Fruit fly (Drosophila melanogaster) whole organism, embryonic: Measurements from ENCODE around the gene CG5262.

Source experiments
- B-H1 ChIP-seq: fragments of 200-800 bp; sonication (Bioruptor generic); IDR thresholded peaks from 3 replicates; pipeline ENCODE4 v1.3.6; 2022; ENCODE audit warnings: missing biosample characterization, missing genetic modification characterization
- CG10147 ChIP-seq: fragments of 200-800 bp; sonication (Bioruptor generic); optimal IDR thresholded peaks from 2 replicates; lab custom pipeline; 2019; ENCODE audit warnings: missing biosample characterization, mild to moderate bottlenecking, missing genetic modification characterization, moderate library complexity
- CG1024 ChIP-seq: fragments of 200-800 bp; sonication (Bioruptor generic); IDR thresholded peaks from 2 replicates; pipeline ENCODE4 v1.3.6; 2022; ENCODE audit warnings: missing biosample characterization, missing genetic modification characterization
- CG10543 ChIP-seq: fragments of 200-800 bp; sonication (Bioruptor generic); optimal IDR thresholded peaks from 3 replicates; lab custom pipeline; 2017; ENCODE audit warnings: missing biosample characterization, mild to moderate bottlenecking, missing genetic modification characterization, moderate library complexity
- CG11695 ChIP-seq: fragments of 200-800 bp; sonication (Bioruptor generic); IDR thresholded peaks from 3 replicates; pipeline ENCODE4 v1.3.6; 2022; ENCODE audit warnings: missing biosample characterization, missing genetic modification characterization
- CG12104 ChIP-seq: fragments of 200-800 bp; sonication (Bioruptor generic); optimal IDR thresholded peaks from 3 replicates; lab custom pipeline; 2016; ENCODE audit warnings: missing biosample characterization, missing genetic modification characterization
- CG12155 ChIP-seq: fragments of 200-800 bp; sonication (Bioruptor generic); optimal IDR thresholded peaks from 3 replicates; lab custom pipeline; 2016; ENCODE audit warnings: missing biosample characterization, missing genetic modification characterization
- CG12236 ChIP-seq: fragments of 200-800 bp; sonication (Bioruptor generic); optimal IDR thresholded peaks from 2 replicates; lab custom pipeline; 2016; ENCODE audit warnings: missing biosample characterization, missing genetic modification characterization
- CG13123 ChIP-seq: fragments of 200-800 bp; sonication (Bioruptor generic); optimal IDR thresholded peaks from 2 replicates; lab custom pipeline; 2016; ENCODE audit warnings: missing biosample characterization, missing genetic modification characterization
- CG13287 ChIP-seq: fragments of 200-800 bp; sonication (Bioruptor generic); IDR thresholded peaks from 2 replicates; pipeline ENCODE4 v1.3.6; 2022; ENCODE audit warnings: missing biosample characterization, missing genetic modification characterization; ENCODE audit not compliant: partially characterized antibody
- CG1603 ChIP-seq: fragments of 200-800 bp; sonication (Bioruptor generic); optimal IDR thresholded peaks from 2 replicates; lab custom pipeline; 2019; ENCODE audit warnings: missing biosample characterization, mild to moderate bottlenecking, missing genetic modification characterization, moderate library complexity
- CG16779 ChIP-seq: fragments of 200-800 bp; sonication (Bioruptor generic); IDR thresholded peaks from 2 replicates; pipeline ENCODE4 v1.3.6; 2022; ENCODE audit warnings: missing biosample characterization, missing genetic modification characterization
- CG17359 ChIP-seq: fragments of 200-800 bp; sonication (Bioruptor generic); optimal IDR thresholded peaks from 3 replicates; lab custom pipeline; 2018; ENCODE audit warnings: missing biosample characterization, mild to moderate bottlenecking, missing genetic modification characterization, moderate library complexity
- CG17829 ChIP-seq: fragments of 200-800 bp; optimal IDR thresholded peaks from 2 replicates; lab custom pipeline; 2019; ENCODE audit warnings: missing biosample characterization, mild to moderate bottlenecking, missing genetic modification characterization, moderate library complexity
- CG31365 ChIP-seq: fragments of 200-800 bp; sonication (Bioruptor generic); optimal IDR thresholded peaks from 2 replicates; lab custom pipeline; 2018; ENCODE audit warnings: missing biosample characterization, mild to moderate bottlenecking, missing genetic modification characterization
- CG3407 ChIP-seq: fragments of 200-800 bp; sonication (Bioruptor generic); optimal IDR thresholded peaks from 2 replicates; lab custom pipeline; 2018; ENCODE audit warnings: missing biosample characterization, mild to moderate bottlenecking, missing genetic modification characterization
- CG34422 ChIP-seq: fragments of 200-800 bp; sonication (Bioruptor generic); IDR thresholded peaks from 3 replicates; pipeline ENCODE4 v1.3.6; 2022; ENCODE audit warnings: missing biosample characterization, missing genetic modification characterization
- CG7839 ChIP-seq: fragments of 200-800 bp; sonication (Bioruptor generic); optimal IDR thresholded peaks from 3 replicates; lab custom pipeline; 2018; ENCODE audit warnings: missing biosample characterization, mild to moderate bottlenecking, missing genetic modification characterization, moderate library complexity
- CG8089 ChIP-seq: fragments of 200-800 bp; sonication (Bioruptor generic); optimal IDR thresholded peaks from 3 replicates; lab custom pipeline; 2016; ENCODE audit warnings: missing biosample characterization, missing genetic modification characterization
- CG8281 ChIP-seq: fragments of 200-800 bp; sonication (Bioruptor generic); optimal IDR thresholded peaks from 2 replicates; lab custom pipeline; 2018; ENCODE audit warnings: missing biosample characterization, mild to moderate bottlenecking, missing genetic modification characterization, moderate library complexity
- CG8924 ChIP-seq: fragments of 200-800 bp; optimal IDR thresholded peaks from 3 replicates; lab custom pipeline; 2019; ENCODE audit warnings: missing biosample characterization, mild to moderate bottlenecking, missing genetic modification characterization, moderate library complexity
- Dad ChIP-seq: fragments of 200-800 bp; sonication (Bioruptor generic); optimal IDR thresholded peaks from 3 replicates; lab custom pipeline; 2016; ENCODE audit warnings: missing biosample characterization, missing genetic modification characterization
- Drgx ChIP-seq: fragments of 200-800 bp; sonication (Bioruptor generic); IDR thresholded peaks from 2 replicates; pipeline ENCODE4 v1.3.6; 2022; ENCODE audit warnings: missing biosample characterization, missing genetic modification characterization
- E2f1 ChIP-seq: fragments of 200-800 bp; sonication (Bioruptor generic); IDR thresholded peaks from 2 replicates; pipeline ENCODE4 v1.3.6; 2022; ENCODE audit warnings: missing biosample characterization, missing genetic modification characterization
- Elba2 ChIP-seq: fragments of 200-800 bp; sonication (Bioruptor generic); optimal IDR thresholded peaks from 3 replicates; lab custom pipeline; 2016; ENCODE audit warnings: missing biosample characterization, missing genetic modification characterization
- Fer1 ChIP-seq: fragments of 200-800 bp; sonication (Bioruptor generic); optimal IDR thresholded peaks from 2 replicates; lab custom pipeline; 2017; ENCODE audit warnings: missing biosample characterization, mild to moderate bottlenecking, missing genetic modification characterization
- Hr39 ChIP-seq: fragments of >200 bp; optimal IDR thresholded peaks from 2 replicates; lab custom pipeline; 2017
- Lim3 ChIP-seq: fragments of 200-800 bp; sonication (Bioruptor generic); IDR thresholded peaks from 2 replicates; pipeline ENCODE4 v1.3.6; 2022; ENCODE audit warnings: missing biosample characterization, missing genetic modification characterization
- Ptx1 ChIP-seq: fragments of 200-800 bp; sonication (Bioruptor generic); IDR thresholded peaks from 2 replicates; pipeline ENCODE4 v1.3.6; 2022; ENCODE audit warnings: missing biosample characterization, missing genetic modification characterization
- Ravus ChIP-seq: fragments of 200-800 bp; sonication (Bioruptor generic); IDR thresholded peaks from 2 replicates; pipeline ENCODE4 v1.3.6; 2022; ENCODE audit warnings: missing biosample characterization, missing genetic modification characterization
- TFAM ChIP-seq: fragments of 200-800 bp; sonication (Bioruptor generic); optimal IDR thresholded peaks from 2 replicates; lab custom pipeline; 2017; ENCODE audit warnings: missing biosample characterization, missing genetic modification characterization, inconsistent platforms
- Taf1 ChIP-seq: fragments of 200-800 bp; sonication (Bioruptor generic); IDR thresholded peaks from 2 replicates; pipeline ENCODE4 v1.3.6; 2022; ENCODE audit warnings: missing biosample characterization, missing genetic modification characterization
- amos ChIP-seq: fragments of 200-800 bp; sonication (Bioruptor generic); IDR thresholded peaks from 2 replicates; pipeline ENCODE4 v1.3.6; 2022; ENCODE audit warnings: missing biosample characterization, missing genetic modification characterization; ENCODE audit not compliant: partially characterized antibody
- ato ChIP-seq: fragments of 200-800 bp; sonication (Bioruptor generic); IDR thresholded peaks from 2 replicates; pipeline ENCODE4 v1.3.6; 2022; ENCODE audit warnings: missing biosample characterization, missing genetic modification characterization; ENCODE audit not compliant: partially characterized antibody
- az2 ChIP-seq: fragments of 200-800 bp; sonication (Bioruptor generic); optimal IDR thresholded peaks from 3 replicates; lab custom pipeline; 2016; ENCODE audit warnings: missing biosample characterization, missing genetic modification characterization
- br ChIP-seq: fragments of >200 bp; optimal IDR thresholded peaks from 2 replicates; lab custom pipeline; 2017
- btn ChIP-seq: fragments of 200-800 bp; sonication (Bioruptor generic); optimal IDR thresholded peaks from 2 replicates; lab custom pipeline; 2016; ENCODE audit warnings: missing biosample characterization, missing genetic modification characterization
- cg ChIP-seq: fragments of 200-800 bp; sonication (Bioruptor generic); optimal IDR thresholded peaks from 3 replicates; lab custom pipeline; 2019; ENCODE audit warnings: missing biosample characterization, mild to moderate bottlenecking, missing genetic modification characterization, moderate library complexity
- chn ChIP-seq: fragments of 200-800 bp; sonication (Bioruptor generic); optimal IDR thresholded peaks from 2 replicates; lab custom pipeline; 2016; ENCODE audit warnings: missing biosample characterization, missing genetic modification characterization
- gt ChIP-seq: fragments of 200-800 bp; sonication (Bioruptor generic); IDR thresholded peaks from 2 replicates; pipeline ENCODE4 v1.3.6; 2022; ENCODE audit warnings: missing biosample characterization, missing genetic modification characterization
- insv ChIP-seq, 2 experiments: fragments of 200-800 bp; sonication (Bioruptor generic); optimal IDR thresholded peaks; 3 replicates each; lab custom pipeline; 2016 to 2018; ENCODE audit warnings: missing biosample characterization in 2 of 2, missing genetic modification characterization in 2 of 2
- lab ChIP-seq: fragments of 200-800 bp; sonication (Bioruptor generic); optimal IDR thresholded peaks from 3 replicates; lab custom pipeline; 2017; ENCODE audit warnings: missing biosample characterization, missing genetic modification characterization, mild to moderate bottlenecking, moderate library complexity, missing genetic modification reagents
- lola ChIP-seq, 3 experiments: fragments of >200 bp in 2 of 3; fragments of 200-800 bp in 1 of 3; sonication (Bioruptor generic) in 1 of 3; optimal IDR thresholded peaks; 2 replicates each; lab custom pipeline; 2017 to 2019; ENCODE audit warnings: missing biosample characterization in 3 of 3, missing genetic modification characterization in 3 of 3, mild to moderate bottlenecking in 1 of 3, moderate library complexity in 1 of 3
- p53 ChIP-seq: fragments of 200-800 bp; sonication (Bioruptor generic); optimal IDR thresholded peaks from 2 replicates; lab custom pipeline; 2016; ENCODE audit warnings: missing biosample characterization, missing genetic modification characterization
- prd ChIP-seq, 3 experiments: fragments of >200 bp in 2 of 3; fragments of 200-800 bp in 1 of 3; sonication (Bioruptor generic) in 1 of 3; optimal IDR thresholded peaks in 2 of 3; IDR thresholded peaks in 1 of 3; 2 replicates in 2 of 3; 3 replicates in 1 of 3; pipeline versions ENCODE4 v1.3.6 to Lab custom; 2017 to 2022; ENCODE audit warnings: missing biosample characterization in 1 of 3, missing genetic modification characterization in 1 of 3
- run ChIP-seq: fragments of 200-800 bp; sonication (Bioruptor generic); optimal IDR thresholded peaks from 3 replicates; lab custom pipeline; 2018; ENCODE audit warnings: missing biosample characterization, mild to moderate bottlenecking, missing genetic modification characterization
- salm ChIP-seq: fragments of 200-800 bp; sonication (Bioruptor generic); optimal IDR thresholded peaks from 2 replicates; lab custom pipeline; 2018; ENCODE audit warnings: missing biosample characterization, mild to moderate bottlenecking, missing genetic modification characterization
- sens ChIP-seq: fragments of 200-800 bp; sonication (Bioruptor generic); peaks from one replicate; lab custom pipeline; 2016; ENCODE audit warnings: missing biosample characterization, missing genetic modification characterization
- slou ChIP-seq: fragments of 200-800 bp; sonication (Bioruptor generic); optimal IDR thresholded peaks from 3 replicates; lab custom pipeline; 2016; ENCODE audit warnings: missing biosample characterization, missing genetic modification characterization
- tgo ChIP-seq: fragments of 200-800 bp; sonication (Bioruptor generic); IDR thresholded peaks from 3 replicates; pipeline ENCODE4 v1.3.6; 2022; ENCODE audit warnings: missing biosample characterization, missing genetic modification characterization
- trh ChIP-seq: fragments of 200-800 bp; sonication (Bioruptor generic); optimal IDR thresholded peaks from 2 replicates; lab custom pipeline; 2016; ENCODE audit warnings: missing biosample characterization, missing genetic modification characterization
- twi ChIP-seq: fragments of 200-800 bp; optimal IDR thresholded peaks from 2 replicates; lab custom pipeline; 2019; ENCODE audit warnings: missing biosample characterization, mild to moderate bottlenecking, missing genetic modification characterization, moderate library complexity

Gene CG5262

DNA sequence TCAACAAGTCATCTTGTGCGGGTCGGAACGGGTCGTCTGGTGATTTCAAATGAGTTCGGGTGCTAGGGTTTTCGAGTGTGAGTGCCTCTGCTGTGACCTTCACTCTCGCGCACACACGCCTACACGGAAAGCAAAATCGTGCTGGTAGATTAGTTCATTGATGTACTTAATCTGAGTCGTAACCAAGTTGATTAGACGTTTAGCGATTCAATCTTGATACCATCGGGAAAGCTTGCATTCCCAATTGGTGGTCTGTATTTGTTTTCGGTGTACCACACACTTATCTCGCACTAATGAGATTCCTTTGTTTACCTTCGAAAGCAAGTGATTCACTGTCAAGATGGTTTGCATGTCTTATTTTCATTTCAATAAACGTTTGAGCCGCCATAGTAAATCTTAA, 41.3 kb downstream of the CG5262 start (continued):
- no peak for TF ChIP-seq prd (optimal IDR thresholded peaks at IDR 0.05; lab: Kevin White, UChicago)
- TF ChIP-seq prd (GFP tag; IDR thresholded peaks at IDR 0.05; lab: Robert Waterston, UW) = peak; percentile 49; the same call in 1 of the 3 replicates
- TF ChIP-seq CG34422 = peak; percentile 57; the same call in 1 of the 3 replicates
- TF ChIP-seq Ravus (GFP tag; lab: Robert Waterston, UW) = no peak
- no peak for TF ChIP-seq Hr39 (lab: Kevin White, UChicago)
- TF ChIP-seq CG10543 (GFP tag; lab: Kevin White, UChicago) = no peak
- TF ChIP-seq CG8924 (tag; lab: Kevin White, UChicago) = no peak
- TF ChIP-seq CG7839 (tag; lab: Kevin White, UChicago) = peak; percentile 53
- no peak for TF ChIP-seq CG17829
- TF ChIP-seq lola (GFP tag; optimal IDR thresholded peaks at IDR 0.05; lab: Kevin White, UChicago) = no peak
- TF ChIP-seq ato (GFP tag; lab: Robert Waterston, UW) = no peak
- TF ChIP-seq salm (tag; lab: Kevin White, UChicago) = no peak
- TF ChIP-seq twi (tag; lab: Kevin White, UChicago) = no peak
- no peak for TF ChIP-seq trh (GFP tag; lab: Kevin White, UChicago)
- no peak for TF ChIP-seq TFAM (GFP tag; lab: Kevin White, UChicago)
- TF ChIP-seq sens (GFP tag; lab: Kevin White, UChicago) = peak; percentile 52
- TF ChIP-seq B-H1 (GFP tag; lab: Robert Waterston, UW) = no peak
- TF ChIP-seq CG13123 (GFP tag; lab: Kevin White, UChicago) = no peak
- TF ChIP-seq Dad (GFP tag; lab: Kevin White, UChicago) = no peak
- TF ChIP-seq chn (GFP tag; lab: Kevin White, UChicago) = peak; percentile 18
- peak; percentile 24 for TF ChIP-seq az2 (GFP tag; lab: Kevin White, UChicago)
- TF ChIP-seq CG11695 = peak; percentile 66
- TF ChIP-seq slou = no peak
- TF ChIP-seq E2f1 (GFP tag; lab: Robert Waterston, UW) = no peak; the same call in 1 of the 2 replicates
- TF ChIP-seq lab = peak; percentile 67
- no peak for TF ChIP-seq run (tag; lab: Kevin White, UChicago)
- no peak for TF ChIP-seq CG31365 (tag; lab: Kevin White, UChicago)
- TF ChIP-seq btn (GFP tag; lab: Kevin White, UChicago) = no peak
- no peak for TF ChIP-seq CG8281 (tag; lab: Kevin White, UChicago)
- TF ChIP-seq CG1024 = peak; percentile 3; the same call in 1 of the 2 replicates
- no peak for TF ChIP-seq amos (GFP tag; lab: Robert Waterston, UW)
- TF ChIP-seq p53 (GFP tag; lab: Kevin White, UChicago) = no peak
- no peak for TF ChIP-seq insv (GFP tag; optimal IDR thresholded peaks at IDR 0.05; lab: Kevin White, UChicago)
- no peak for TF ChIP-seq CG16779 (GFP tag; lab: Robert Waterston, UW)
- TF ChIP-seq Fer1 (GFP tag; lab: Kevin White, UChicago) = peak; percentile 59
- TF ChIP-seq CG8089 (GFP tag; lab: Kevin White, UChicago) = no peak
- TF ChIP-seq CG12155 (GFP tag; lab: Kevin White, UChicago) = peak; percentile 1
- no peak for TF ChIP-seq Lim3
- no peak for TF ChIP-seq CG13287 (GFP tag; lab: Robert Waterston, UW)
- TF ChIP-seq Ptx1 (GFP tag; lab: Robert Waterston, UW) = peak; percentile 57
- TF ChIP-seq CG3407 (GFP tag; lab: Kevin White, UChicago) = no peak
- TF ChIP-seq tgo = peak; percentile 51; the same call in 1 of the 3 replicates
- no peak for TF ChIP-seq CG12104
- no peak; the same call in 1 of the 2 replicates for TF ChIP-seq Drgx (GFP tag; lab: Robert Waterston, UW)
- TF ChIP-seq CG1603 (tag; lab: Kevin White, UChicago) = peak; percentile 47
- peak; percentile 43 for TF ChIP-seq CG17359
- no peak for TF ChIP-seq cg
- TF ChIP-seq br = no peak
- TF ChIP-seq CG10147 (GFP tag; lab: Kevin White, UChicago) = no peak
- peak; percentile 16 for TF ChIP-seq CG12236 (GFP tag; lab: Kevin White, UChicago)
- TF ChIP-seq Elba2 (GFP tag; lab: Kevin White, UChicago) = no peak
- no peak for TF ChIP-seq gt (GFP tag; lab: Robert Waterston, UW)
- no peak for TF ChIP-seq Taf1 (GFP tag; lab: Robert Waterston, UW)
